Worm (Caenorhabditis elegans) whole organism, early embryonic: ENCODE results near the gene hrg-4.
"Not testable (repeated sequence)": the region's sequence is repeated elsewhere in the genome, so short reads cannot be mapped to it uniquely, and the experiment has no call there.

Experiments
- B0310.2 ChIP-seq: sonication (generic microtip); optimal IDR thresholded peaks from 2 replicates; lab custom pipeline; 2016; ENCODE audit warnings: mild to moderate bottlenecking, missing genetic modification characterization, missing compliant biosample characterization
- F13C5.2 ChIP-seq: sonication (generic microtip); optimal IDR thresholded peaks from 2 replicates; lab custom pipeline; 2017; ENCODE audit warnings: mild to moderate bottlenecking, missing genetic modification characterization, inconsistent platforms, missing compliant biosample characterization
- aly-1 ChIP-seq: sonication (generic microtip); optimal IDR thresholded peaks from 2 replicates; lab custom pipeline; 2016; ENCODE audit warnings: missing genetic modification characterization, missing compliant biosample characterization
- ama-1 ChIP-seq: fragments of 150-350 bp; optimal IDR thresholded peaks from 2 replicates; lab custom pipeline; 2014
- ceh-13 ChIP-seq: fragments of 200-800 bp; sonication (Bioruptor generic); optimal IDR thresholded peaks from 2 replicates; lab custom pipeline; 2018; ENCODE audit warnings: mild to moderate bottlenecking, missing genetic modification characterization, missing compliant biosample characterization
- ceh-36 ChIP-seq: sonication (generic microtip); optimal IDR thresholded peaks from 2 replicates; lab custom pipeline; 2016; ENCODE audit warnings: missing genetic modification characterization, inconsistent platforms, missing compliant biosample characterization
- ets-7 ChIP-seq: sonication (generic microtip); optimal IDR thresholded peaks from 2 replicates; lab custom pipeline; 2016; ENCODE audit warnings: missing genotype, missing genetic modification characterization, missing compliant biosample characterization
- flt-1 ChIP-seq: fragments of 200-800 bp; sonication (Bioruptor generic); IDR thresholded peaks from 2 replicates; pipeline ENCODE4 v1.3.6; 2022; ENCODE audit warnings: missing genetic modification characterization, missing compliant biosample characterization
- hmbx-1 ChIP-seq: sonication (generic microtip); optimal IDR thresholded peaks from 2 replicates; lab custom pipeline; 2016; ENCODE audit warnings: mild to moderate bottlenecking, missing genetic modification characterization, missing compliant biosample characterization
- hmg-4 ChIP-seq: fragments of 200-800 bp; sonication (Bioruptor generic); optimal IDR thresholded peaks from 2 replicates; lab custom pipeline; 2018; ENCODE audit warnings: mild to moderate bottlenecking, missing genetic modification characterization, missing compliant biosample characterization
- hnd-1 ChIP-seq: sonication (generic microtip); optimal IDR thresholded peaks from 2 replicates; lab custom pipeline; 2016; ENCODE audit warnings: missing genetic modification characterization, missing compliant biosample characterization
- pes-1 ChIP-seq: fragments of 200-800 bp; sonication (Bioruptor generic); IDR thresholded peaks from 2 replicates; pipeline ENCODE4 v1.3.6; 2022; ENCODE audit warnings: missing genetic modification reagents, missing genetic modification characterization, missing compliant biosample characterization
- scrt-1 ChIP-seq: fragments of 200-800 bp; sonication (Bioruptor generic); IDR thresholded peaks from 2 replicates; pipeline ENCODE4 v1.3.6; 2022; ENCODE audit warnings: missing genetic modification characterization, missing compliant biosample characterization
- sea-1 ChIP-seq: fragments of 200-800 bp; sonication (Bioruptor generic); conservative IDR thresholded peaks from 2 replicates; pipeline ENCODE4 v1.3.6; 2022; ENCODE audit warnings: missing genetic modification characterization, missing compliant biosample characterization
- tbx-11 ChIP-seq: fragments of 200-800 bp; sonication (Bioruptor generic); IDR thresholded peaks from 2 replicates; pipeline ENCODE4 v1.3.6; 2022; ENCODE audit warnings: missing genetic modification characterization, missing compliant biosample characterization
- tbx-37 ChIP-seq: fragments of 200-800 bp; sonication (Bioruptor generic); conservative IDR thresholded peaks from 2 replicates; pipeline ENCODE4 v1.3.6; 2022; ENCODE audit warnings: missing genetic modification reagents, missing genetic modification characterization, missing compliant biosample characterization
- tra-4 ChIP-seq: sonication (generic microtip); optimal IDR thresholded peaks from 2 replicates; lab custom pipeline; 2017; ENCODE audit warnings: missing genetic modification characterization, missing compliant biosample characterization

The hrg-4 gene

DNA sequence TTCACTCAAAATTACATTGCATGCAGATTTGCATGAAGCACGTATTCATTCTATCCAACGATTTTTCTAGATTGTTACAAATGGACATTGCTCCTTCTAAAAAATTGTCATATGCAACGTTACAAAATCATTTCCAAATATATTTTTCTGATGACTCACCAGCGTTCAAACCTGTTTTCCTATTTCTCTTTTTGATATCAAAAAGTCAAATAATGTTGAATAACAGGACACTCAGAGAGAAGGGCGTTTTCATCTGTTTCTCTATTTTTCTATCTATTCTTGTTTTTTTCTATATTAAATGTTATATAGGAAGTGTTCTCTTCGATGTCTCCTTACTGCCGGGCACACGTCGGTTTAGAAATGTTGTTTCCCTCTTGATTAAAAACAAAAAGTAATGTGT, 23.9 kb downstream of the hrg-4 start:
- TF ChIP-seq ama-1 (lab: Kevin White, UChicago) (no peak), sea-1 (GFP tag; lab: Robert Waterston, UW) (no peak), F13C5.2 (tag; lab: Kevin White, UChicago) (no peak), hmbx-1 (tag; lab: Kevin White, UChicago) (no peak), tbx-37 (no peak), scrt-1 (GFP tag; lab: Robert Waterston, UW) (no peak), tbx-11 (GFP tag; lab: Robert Waterston, UW) (no peak)

DNA sequence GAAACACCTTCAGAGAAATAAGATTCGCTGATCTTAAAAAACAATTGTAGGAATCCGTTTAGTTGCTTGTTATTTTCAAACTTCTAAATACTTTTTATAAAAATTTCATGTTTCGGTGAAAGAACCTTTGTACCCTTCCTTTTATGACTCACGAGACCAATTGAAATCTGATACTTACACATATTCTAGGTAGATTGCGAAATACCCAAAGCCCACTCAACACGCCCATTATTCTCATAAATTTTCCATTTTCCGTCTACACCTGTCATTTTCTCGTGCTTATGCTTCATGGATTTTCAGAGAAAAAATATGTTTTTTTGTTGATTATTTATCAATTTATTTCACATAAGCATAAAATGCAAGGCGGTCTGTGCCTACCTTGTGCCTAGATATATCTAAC, 24.4 kb downstream of the hrg-4 start:
- TF ChIP-seq ama-1 (lab: Kevin White, UChicago): no peak
- no peak for TF ChIP-seq tbx-11 (GFP tag; lab: Robert Waterston, UW)
- no peak for TF ChIP-seq hnd-1 (tag; lab: Kevin White, UChicago)
- no peak for TF ChIP-seq tra-4 (tag; lab: Kevin White, UChicago)
- no peak for TF ChIP-seq scrt-1 (GFP tag; lab: Robert Waterston, UW)
- no peak for TF ChIP-seq B0310.2 (tag; lab: Kevin White, UChicago)
- no peak for TF ChIP-seq hmg-4
- TF ChIP-seq aly-1 (tag; lab: Kevin White, UChicago): no peak
- no peak for TF ChIP-seq ets-7 (tag; lab: Kevin White, UChicago)
- TF ChIP-seq sea-1 (GFP tag; lab: Robert Waterston, UW): no peak
- no peak for TF ChIP-seq flt-1 (GFP tag; lab: Robert Waterston, UW)
- no peak for TF ChIP-seq hmbx-1 (tag; lab: Kevin White, UChicago)
- TF ChIP-seq F13C5.2 (tag; lab: Kevin White, UChicago): no peak

DNA sequence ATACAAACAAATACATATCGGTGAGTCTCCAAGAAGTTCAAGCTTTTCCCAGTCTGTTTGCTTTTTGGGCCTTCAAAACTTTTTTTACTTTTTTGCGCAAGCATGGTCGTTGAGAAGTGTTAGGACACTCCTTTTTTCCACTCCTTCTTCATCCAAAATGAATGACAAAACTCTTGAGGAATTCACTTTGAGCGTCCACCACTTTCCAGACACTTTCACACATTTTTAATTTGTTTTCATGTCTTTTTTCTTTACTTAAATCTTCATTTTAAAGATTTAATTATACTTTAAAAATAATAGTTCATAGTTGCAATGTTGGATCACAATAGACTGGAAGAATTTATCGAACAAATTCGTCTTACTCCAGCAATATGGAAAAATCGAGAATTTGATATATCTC, 26.5 kb downstream of the hrg-4 start, which contains the start of gene F13H10.1:
TSS of gene F13H10.1 (plus strand) at position 301 of the 400 bp plus-strand sequence.
- no peak for TF ChIP-seq hmbx-1 (tag; lab: Kevin White, UChicago)
- no peak for TF ChIP-seq B0310.2 (tag; lab: Kevin White, UChicago)
- TF ChIP-seq tbx-11 (GFP tag; lab: Robert Waterston, UW): no peak
- TF ChIP-seq scrt-1 (GFP tag; lab: Robert Waterston, UW): no peak
- no peak for TF ChIP-seq tra-4 (tag; lab: Kevin White, UChicago)
- no peak for TF ChIP-seq ceh-36 (tag; lab: Kevin White, UChicago)
- TF ChIP-seq hmg-4: no peak
- TF ChIP-seq tbx-37: no peak
- no peak for TF ChIP-seq ceh-13

DNA sequence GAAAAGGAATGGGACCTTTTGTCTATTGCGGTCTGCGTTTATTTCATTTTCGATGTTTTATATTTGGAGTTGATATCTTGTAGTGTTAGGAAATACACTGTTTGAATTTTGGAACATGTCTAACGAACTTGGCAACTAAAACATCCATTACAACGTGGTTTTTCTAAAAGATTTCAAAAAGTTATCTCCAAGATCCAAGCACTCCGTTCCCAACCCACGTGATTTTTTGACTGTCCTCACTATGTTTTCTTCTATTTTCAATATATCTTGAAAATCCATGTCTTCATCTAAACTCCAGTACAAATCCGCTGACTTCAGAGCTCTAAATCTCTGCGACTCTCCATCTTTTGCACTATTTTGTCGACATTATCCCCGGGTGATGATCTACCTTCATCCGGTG, 29.2 kb downstream of the hrg-4 start, which contains the start of gene F13H10.9:
TSS of gene F13H10.9 (plus strand) at position 301 of the 400 bp plus-strand sequence.
- TF ChIP-seq tbx-11 (GFP tag; lab: Robert Waterston, UW) (no peak), tra-4 (tag; lab: Kevin White, UChicago) (no peak), ama-1 (lab: Kevin White, UChicago) (no peak), aly-1 (tag; lab: Kevin White, UChicago) (no peak), flt-1 (GFP tag; lab: Robert Waterston, UW) (no peak), ceh-36 (tag; lab: Kevin White, UChicago) (no peak), scrt-1 (GFP tag; lab: Robert Waterston, UW) (no peak), hmg-4 (no peak), ets-7 (tag; lab: Kevin White, UChicago) (no peak), sea-1 (GFP tag; lab: Robert Waterston, UW) (no peak), F13C5.2 (tag; lab: Kevin White, UChicago) (no peak), hnd-1 (tag; lab: Kevin White, UChicago) (no peak), tbx-37 (no peak)

DNA sequence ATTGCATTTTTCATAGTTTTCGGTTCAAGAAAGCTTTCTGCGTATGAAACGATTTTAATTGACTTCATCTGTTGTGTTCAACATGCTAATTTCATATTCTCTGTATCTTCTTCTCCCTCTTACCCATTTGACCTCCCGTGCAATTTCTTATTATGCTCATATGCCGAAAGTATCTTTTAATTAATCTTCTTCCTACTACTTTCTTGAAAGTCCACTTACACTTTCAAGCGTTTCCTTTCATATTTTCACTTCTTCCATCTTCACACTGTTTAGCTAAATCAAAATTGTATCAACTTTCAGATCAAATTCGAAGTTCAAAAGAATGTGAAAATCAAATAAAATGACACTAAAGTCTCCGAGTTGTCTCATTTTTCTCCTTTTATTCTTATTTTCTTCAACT, 40.1 kb downstream of the hrg-4 start, which contains the start of gene F13H10.5:
TSS of gene F13H10.5 (plus strand) at position 301 of the 400 bp plus-strand sequence.
- TF ChIP-seq ceh-13: no peak
- TF ChIP-seq sea-1 (GFP tag; lab: Robert Waterston, UW): no peak
- TF ChIP-seq F13C5.2 (tag; lab: Kevin White, UChicago): no peak
- no peak for TF ChIP-seq B0310.2 (tag; lab: Kevin White, UChicago)
- TF ChIP-seq scrt-1 (GFP tag; lab: Robert Waterston, UW): no peak
- TF ChIP-seq hmg-4: no peak
- TF ChIP-seq aly-1 (tag; lab: Kevin White, UChicago): no peak
- no peak for TF ChIP-seq tbx-11 (GFP tag; lab: Robert Waterston, UW)
- TF ChIP-seq ets-7 (tag; lab: Kevin White, UChicago): no peak
- no peak for TF ChIP-seq hmbx-1 (tag; lab: Kevin White, UChicago)
- no peak for TF ChIP-seq tra-4 (tag; lab: Kevin White, UChicago)
- TF ChIP-seq ceh-36 (tag; lab: Kevin White, UChicago): no peak
- TF ChIP-seq flt-1 (GFP tag; lab: Robert Waterston, UW): no peak
- TF ChIP-seq pes-1 (GFP tag; lab: Robert Waterston, UW): no peak
- TF ChIP-seq ama-1 (lab: Kevin White, UChicago): no peak

DNA sequence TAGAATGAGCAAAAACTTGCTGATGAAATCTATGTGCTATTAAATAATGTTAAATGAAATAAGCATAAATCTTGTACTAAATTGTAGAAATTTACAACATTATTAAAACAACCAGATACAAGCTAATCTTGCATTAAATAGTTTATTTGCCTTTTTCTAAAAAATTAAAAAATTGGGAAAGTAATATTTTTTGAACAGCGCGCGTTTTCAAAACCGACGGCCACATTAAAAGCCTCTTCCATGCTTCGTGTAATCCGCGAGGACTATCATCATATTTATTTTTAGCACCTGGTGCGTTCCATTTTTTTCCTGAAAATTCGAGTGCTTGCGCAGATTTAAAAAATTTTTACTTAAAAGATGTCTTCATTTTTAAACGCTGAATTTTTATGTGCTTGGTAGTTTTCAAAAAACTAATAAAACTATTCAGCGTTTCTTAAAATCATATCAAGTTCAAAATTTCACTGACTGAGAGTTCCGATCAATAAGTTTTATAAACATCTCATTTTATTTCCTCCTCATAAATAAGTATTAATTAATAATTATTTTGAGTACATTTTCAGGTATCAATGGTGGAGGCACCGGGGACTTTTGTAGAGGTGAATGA, 43.3 kb downstream of the hrg-4 start, which contains the start of gene Y43E12A.3:
TSS of gene Y43E12A.3 (plus strand) at position 554 of the 604 bp plus-strand sequence.
- not testable (repeated sequence) for TF ChIP-seq hmg-4; tbx-37; F13C5.2 (tag; lab: Kevin White, UChicago)

DNA sequence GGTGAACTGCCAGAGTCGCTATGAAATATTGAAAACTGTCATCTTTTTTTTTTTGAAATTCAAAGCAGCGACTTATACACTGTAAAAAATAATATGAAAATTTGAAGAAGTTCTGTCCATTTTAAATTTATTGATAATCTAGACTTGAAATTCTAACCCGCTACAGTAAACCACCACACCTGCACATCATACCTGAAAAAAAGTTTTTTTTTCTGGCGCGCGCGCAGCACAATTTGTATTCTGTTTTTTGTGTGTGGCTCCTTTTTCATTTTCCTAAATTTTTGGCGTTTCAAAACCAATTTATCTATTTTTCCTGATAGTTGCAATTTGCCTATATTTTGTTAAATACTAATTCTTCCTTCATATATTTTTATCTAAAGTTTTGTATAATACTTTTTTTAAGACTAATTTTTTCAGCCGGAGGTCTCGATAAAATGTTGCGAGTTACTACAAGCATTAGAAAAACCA, 45.2 kb downstream of the hrg-4 start, which contains the start of gene cyb-2.1:
TSS of gene cyb-2.1 (plus strand) at position 418 of the 468 bp plus-strand sequence.
- no peak for TF ChIP-seq ceh-13
- no peak for TF ChIP-seq hnd-1 (tag; lab: Kevin White, UChicago)
- no peak for TF ChIP-seq ama-1 (lab: Kevin White, UChicago)
- TF ChIP-seq F13C5.2 (tag; lab: Kevin White, UChicago): no peak
- no peak for TF ChIP-seq ceh-36 (tag; lab: Kevin White, UChicago)
- no peak for TF ChIP-seq tra-4 (tag; lab: Kevin White, UChicago)
- TF ChIP-seq tbx-11 (GFP tag; lab: Robert Waterston, UW): no peak
- TF ChIP-seq scrt-1 (GFP tag; lab: Robert Waterston, UW): no peak
- TF ChIP-seq ets-7 (tag; lab: Kevin White, UChicago): no peak
- no peak for TF ChIP-seq hmg-4
- no peak for TF ChIP-seq sea-1 (GFP tag; lab: Robert Waterston, UW)
- no peak for TF ChIP-seq hmbx-1 (tag; lab: Kevin White, UChicago)
- no peak for TF ChIP-seq pes-1 (GFP tag; lab: Robert Waterston, UW)
- no peak for TF ChIP-seq B0310.2 (tag; lab: Kevin White, UChicago)
- TF ChIP-seq flt-1 (GFP tag; lab: Robert Waterston, UW): no peak
- TF ChIP-seq tbx-37: no peak
- no peak for TF ChIP-seq aly-1 (tag; lab: Kevin White, UChicago)
